4 worm cellular contexts compared by ENCODE assay signal in genomic region chrIV:14326694-14327298, ce11.
TF ChIP-seq lines count a peak whose summit lies in the region.

No protein-coding gene starts in this region.

TF ChIP-seq in whole organism, L2 larva, 48 proteins besides CTCF, POLR2A, EP300 and RAD21 (continues in another document):
- TF ChIP-seq nhr-129 (tag; optimal IDR thresholded peaks at IDR 0.05; lab: Kevin White, UChicago) (peak; percentile 93), mdl-1 (tag; optimal IDR thresholded peaks at IDR 0.05; lab: Kevin White, UChicago) (peak; percentile 49 to 71), nhr-21 (tag; optimal IDR thresholded peaks at IDR 0.05; lab: Kevin White, UChicago) (peak; percentile 66), mab-5 (tag; optimal IDR thresholded peaks at IDR 0.05; lab: Kevin White, UChicago) (no peak), ztf-4 (tag; optimal IDR thresholded peaks at IDR 0.05; lab: Kevin White, UChicago) (no peak), mbf-1 (tag; optimal IDR thresholded peaks at IDR 0.05; lab: Kevin White, UChicago) (no peak), elt-3 (tag; optimal IDR thresholded peaks at IDR 0.05; lab: Kevin White, UChicago) (no peak), ZK546.5 (tag; optimal IDR thresholded peaks at IDR 0.05; lab: Kevin White, UChicago) (no peak), unc-39 (tag; optimal IDR thresholded peaks at IDR 0.05; lab: Kevin White, UChicago) (no peak), crh-2 (tag; optimal IDR thresholded peaks at IDR 0.05; lab: Kevin White, UChicago) (peak; percentile 62), gmeb-1 (tag; optimal IDR thresholded peaks at IDR 0.05; lab: Kevin White, UChicago) (peak; percentile 76), lin-39 (tag; optimal IDR thresholded peaks at IDR 0.05; lab: Kevin White, UChicago) (no peak), dmd-4 (tag; optimal IDR thresholded peaks at IDR 0.05; lab: Kevin White, UChicago) (no peak), alr-1 (tag; optimal IDR thresholded peaks at IDR 0.05; lab: Kevin White, UChicago) (no peak), nhr-23 (tag; optimal IDR thresholded peaks at IDR 0.05; lab: Kevin White, UChicago) (no peak), unc-55 (GFP tag; optimal IDR thresholded peaks at IDR 0.05; lab: Kevin White, UChicago) (no peak), aly-2 (tag; optimal IDR thresholded peaks at IDR 0.05; lab: Kevin White, UChicago) (no peak), sma-9 (GFP tag; optimal IDR thresholded peaks at IDR 0.05; lab: Kevin White, UChicago) (peak; percentile 91), sma-9 (tag; optimal IDR thresholded peaks at IDR 0.05; lab: Kevin White, UChicago) (no peak), zag-1 (tag; optimal IDR thresholded peaks at IDR 0.05; lab: Kevin White, UChicago) (no peak), nhr-6 (tag; optimal IDR thresholded peaks at IDR 0.05; lab: Kevin White, UChicago) (no peak), sma-3 (GFP tag; optimal IDR thresholded peaks at IDR 0.05; lab: Kevin White, UChicago) (peak; percentile 94), ztf-1 (GFP tag; conservative IDR thresholded peaks at IDR 0.05; lab: Robert Waterston, UW) (no peak), fos-1 (tag; optimal IDR thresholded peaks at IDR 0.05; lab: Kevin White, UChicago) (peak; percentile 73)

TF ChIP-seq in whole organism, L4 larva, 104 proteins besides CTCF, POLR2A, EP300 and RAD21 (continues in another document):
- TF ChIP-seq ceh-32 (tag; optimal IDR thresholded peaks at IDR 0.05; lab: Kevin White, UChicago; ENCODE audit: poor library complexity) = peak; percentile 39
- no peak for TF ChIP-seq ceh-62 (tag; optimal IDR thresholded peaks at IDR 0.05; lab: Kevin White, UChicago)
- peak; percentile 85 for TF ChIP-seq duxl-1 (tag; optimal IDR thresholded peaks at IDR 0.05; lab: Kevin White, UChicago; ENCODE audit: poor library complexity)
- peak; percentile 32 for TF ChIP-seq dpl-1 (GFP tag; optimal IDR thresholded peaks at IDR 0.05; lab: Kevin White, UChicago)
- no peak for TF ChIP-seq cey-2 (tag; optimal IDR thresholded peaks at IDR 0.05; lab: Kevin White, UChicago; ENCODE audit: borderline replicate concordance, insufficient read depth)
- TF ChIP-seq ceh-20 (GFP tag; IDR thresholded peaks at IDR 0.05; lab: Robert Waterston, UW) = 0 out of 2 replicates have a peak, but pooled peaks have one; percentile 50
- TF ChIP-seq nhr-25 (tag; optimal IDR thresholded peaks at IDR 0.05; lab: Kevin White, UChicago; ENCODE audit: borderline replicate concordance, insufficient read depth) = no peak
- TF ChIP-seq ZK337.2 (GFP tag; IDR thresholded peaks at IDR 0.05; lab: Robert Waterston, UW) = no peak
- TF ChIP-seq zag-1 (tag; optimal IDR thresholded peaks at IDR 0.05; lab: Kevin White, UChicago) = no peak
- peak; percentile 67; the same call in 1 of the 2 replicates for TF ChIP-seq hmg-1.1 (GFP tag; IDR thresholded peaks at IDR 0.05; lab: Robert Waterston, UW)
- peak; percentile 80 for TF ChIP-seq nhr-42 (GFP tag; IDR thresholded peaks at IDR 0.05; lab: Robert Waterston, UW)
- peak in 1 of 2 experiments; percentile 7 for TF ChIP-seq hif-1 (tag; optimal IDR thresholded peaks at IDR 0.05; lab: Kevin White, UChicago)
- no peak for TF ChIP-seq daf-12 (tag; optimal IDR thresholded peaks at IDR 0.05; lab: Kevin White, UChicago)
- no peak for TF ChIP-seq sdz-12 (GFP tag; optimal IDR thresholded peaks at IDR 0.05; lab: Kevin White, UChicago)
- TF ChIP-seq unc-62 (GFP tag; optimal IDR thresholded peaks at IDR 0.05 in 1 of 2; lab: Kevin White, UChicago) = peak in 1 of 2 experiments; percentile 41
- no peak for TF ChIP-seq unc-62 (tag; optimal IDR thresholded peaks at IDR 0.05; lab: Kevin White, UChicago)
- peak; percentile 71 for TF ChIP-seq F10B5.3 (tag; optimal IDR thresholded peaks at IDR 0.05; lab: Kevin White, UChicago)
- TF ChIP-seq nhr-41 (GFP tag; IDR thresholded peaks at IDR 0.05; lab: Robert Waterston, UW) = 0 out of 2 replicates have a peak, but pooled peaks have one; percentile 7
- TF ChIP-seq lin-29 (GFP tag; IDR thresholded peaks at IDR 0.05; lab: Robert Waterston, UW) = no peak
- TF ChIP-seq daf-19 (GFP tag; conservative IDR thresholded peaks at IDR 0.05; lab: Robert Waterston, UW) = 0 out of 2 replicates have a peak, but pooled peaks have one; percentile 73
- peak; percentile 4 to 66 for TF ChIP-seq mdl-1 (tag; optimal IDR thresholded peaks at IDR 0.05; lab: Kevin White, UChicago)

TF ChIP-seq in whole organism, late embryonic, 69 proteins besides CTCF, POLR2A, EP300 and RAD21 (continues in another document):
- TF ChIP-seq C38D4.7 (GFP tag; optimal IDR thresholded peaks at IDR 0.05; lab: Kevin White, UChicago) = no peak
- no peak for TF ChIP-seq pha-2 (tag; optimal IDR thresholded peaks at IDR 0.05; lab: Kevin White, UChicago)
- no peak for TF ChIP-seq Y22D7AL.16 (tag; optimal IDR thresholded peaks at IDR 0.05; lab: Kevin White, UChicago)
- TF ChIP-seq odd-2 (tag; optimal IDR thresholded peaks at IDR 0.05; lab: Kevin White, UChicago) = no peak
- peak; percentile 7 for TF ChIP-seq rnt-1 (tag; optimal IDR thresholded peaks at IDR 0.05; lab: Kevin White, UChicago)
- TF ChIP-seq nfya-1 (tag; optimal IDR thresholded peaks at IDR 0.05; lab: Kevin White, UChicago) = peak; percentile 17
- no peak for TF ChIP-seq ceh-24 (tag; optimal IDR thresholded peaks at IDR 0.05; lab: Kevin White, UChicago)
- no peak for TF ChIP-seq ceh-30 (tag; optimal IDR thresholded peaks at IDR 0.05; lab: Kevin White, UChicago)
- no peak for TF ChIP-seq ceh-2 (tag; optimal IDR thresholded peaks at IDR 0.05; lab: Kevin White, UChicago)
- no peak for TF ChIP-seq npax-4 (tag; optimal IDR thresholded peaks at IDR 0.05; lab: Kevin White, UChicago)
- TF ChIP-seq sox-2 (GFP tag; IDR thresholded peaks at IDR 0.05; lab: Robert Waterston, UW) = no peak
- no peak for TF ChIP-seq pros-1 (tag; optimal IDR thresholded peaks at IDR 0.05; lab: Kevin White, UChicago)
- peak; percentile 20 for TF ChIP-seq hlh-8 (tag; optimal IDR thresholded peaks at IDR 0.05; lab: Kevin White, UChicago)
- TF ChIP-seq sdc-2 (tag; optimal IDR thresholded peaks at IDR 0.05; lab: Kevin White, UChicago) = no peak
- no peak for TF ChIP-seq zip-5 (tag; optimal IDR thresholded peaks at IDR 0.05; lab: Kevin White, UChicago)
- peak; percentile 43 for TF ChIP-seq ref-2 (tag; optimal IDR thresholded peaks at IDR 0.05; lab: Kevin White, UChicago)
- peak; percentile 32 for TF ChIP-seq dve-1 (tag; optimal IDR thresholded peaks at IDR 0.05; lab: Kevin White, UChicago)
- TF ChIP-seq pqm-1 (tag; optimal IDR thresholded peaks at IDR 0.05; lab: Kevin White, UChicago) = no peak
- no peak for TF ChIP-seq ceh-31 (tag; optimal IDR thresholded peaks at IDR 0.05; lab: Kevin White, UChicago)
- TF ChIP-seq hlh-6 (tag; optimal IDR thresholded peaks at IDR 0.05; lab: Kevin White, UChicago) = no peak
- no peak for TF ChIP-seq ceh-14 (tag; optimal IDR thresholded peaks at IDR 0.05; lab: Kevin White, UChicago)
- TF ChIP-seq unc-86 (tag; optimal IDR thresholded peaks at IDR 0.05; lab: Kevin White, UChicago) = no peak
- no peak for TF ChIP-seq elt-4 (tag; optimal IDR thresholded peaks at IDR 0.05; lab: Kevin White, UChicago)
- TF ChIP-seq unc-42 (tag; optimal IDR thresholded peaks at IDR 0.05; lab: Kevin White, UChicago) = no peak
- no peak for TF ChIP-seq ets-4 (tag; optimal IDR thresholded peaks at IDR 0.05; lab: Kevin White, UChicago)
- TF ChIP-seq nhr-11 (tag; optimal IDR thresholded peaks at IDR 0.05; lab: Kevin White, UChicago) = no peak
- no peak for TF ChIP-seq lim-6 (tag; optimal IDR thresholded peaks at IDR 0.05; lab: Kevin White, UChicago)
- no peak for TF ChIP-seq T23F11.4 (GFP tag; optimal IDR thresholded peaks at IDR 0.05; lab: Kevin White, UChicago)

TF ChIP-seq in whole organism, mixed stage, embryonic, 35 proteins besides CTCF, POLR2A, EP300 and RAD21:
- TF ChIP-seq unc-120 (tag; optimal IDR thresholded peaks at IDR 0.05; lab: Kevin White, UChicago; ENCODE audit: poor library complexity, severe bottlenecking) = peak; percentile 64
- TF ChIP-seq nhr-2 (tag; optimal IDR thresholded peaks at IDR 0.05; lab: Kevin White, UChicago) = no peak
- peak; percentile 39 for TF ChIP-seq sptf-1 (tag; optimal IDR thresholded peaks at IDR 0.05; lab: Kevin White, UChicago)
- TF ChIP-seq drap-1 (GFP tag; optimal IDR thresholded peaks at IDR 0.05; lab: Kevin White, UChicago) = peak; percentile 26
- TF ChIP-seq zip-8 (tag; optimal IDR thresholded peaks at IDR 0.05; lab: Kevin White, UChicago) = no peak
